Worm (Caenorhabditis elegans) whole organism, L3 larva: ENCODE results near the gene meg-2.

Experiments
- R02D3.7 ChIP-seq: fragments of 150-350 bp; optimal IDR thresholded peaks from 2 replicates; lab custom pipeline; 2014; ENCODE audit warnings: missing biosample characterization, missing genetic modification characterization
- ZK546.5 ChIP-seq: sonication (generic microtip); optimal IDR thresholded peaks from 2 replicates; lab custom pipeline; 2017; ENCODE audit warnings: missing biosample characterization, missing genetic modification characterization
- elt-3 ChIP-seq, 3 experiments: fragments of 150-350 bp in 1 of 3; sonication (generic microtip) in 2 of 3; optimal IDR thresholded peaks; 2 replicates in 2 of 3; 4 replicates in 1 of 3; lab custom pipeline; 2014 to 2017; ENCODE audit warnings: missing biosample characterization in 3 of 3, missing genetic modification characterization in 3 of 3
- nfya-1 ChIP-seq: sonication (generic microtip); optimal IDR thresholded peaks from 2 replicates; lab custom pipeline; 2017; ENCODE audit warnings: missing genetic modification characterization, mild to moderate bottlenecking, missing compliant biosample characterization, antibody characterized with exemption, moderate library complexity; ENCODE audit not compliant: insufficient read depth
- nhr-237 ChIP-seq: fragments of 150-350 bp; optimal IDR thresholded peaks from 2 replicates; lab custom pipeline; 2014; ENCODE audit warnings: missing biosample characterization, missing genetic modification characterization
- nhr-25 ChIP-seq: sonication (generic microtip); optimal IDR thresholded peaks from 2 replicates; lab custom pipeline; 2017; ENCODE audit warnings: missing biosample characterization, missing genetic modification characterization
- pha-4 ChIP-seq: fragments of 150-350 bp; optimal IDR thresholded peaks from 2 replicates; lab custom pipeline; 2014; ENCODE audit warnings: missing biosample characterization, missing genetic modification reagents, missing genetic modification characterization
- sea-2 ChIP-seq: fragments of 150-350 bp; sonication (generic microtip); optimal IDR thresholded peaks from 4 replicates; lab custom pipeline; 2014; ENCODE audit warnings: missing biosample characterization, missing genetic modification reagents, missing genetic modification characterization
- snpc-4 ChIP-seq: fragments of 150-350 bp; optimal IDR thresholded peaks from 2 replicates; lab custom pipeline; 2014; ENCODE audit warnings: missing biosample characterization, missing genetic modification characterization
- zag-1 ChIP-seq: fragments of 150-350 bp; optimal IDR thresholded peaks from 2 replicates; lab custom pipeline; 2014; ENCODE audit warnings: missing biosample characterization, missing genetic modification characterization

DNA sequence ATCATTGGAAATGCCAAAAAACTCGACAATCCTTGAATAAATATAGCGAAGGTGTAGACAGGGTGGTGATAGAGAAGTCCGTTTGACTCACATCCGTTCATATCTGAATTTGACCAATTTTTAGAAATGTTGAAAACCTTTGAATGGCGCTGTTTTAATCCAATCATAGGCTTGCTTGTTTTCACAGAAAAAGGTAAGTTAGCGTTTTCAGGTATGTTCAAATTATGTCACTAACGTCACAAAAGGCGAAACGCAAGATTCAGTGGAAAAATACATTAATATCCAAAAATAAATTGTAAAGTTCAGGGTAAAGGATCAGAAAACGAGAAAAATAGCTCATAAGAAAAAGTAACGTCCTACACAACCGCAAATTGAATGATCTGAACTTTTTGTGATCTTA lies 25.9 kb downstream of the meg-2 start, which contains the start of gene sra-38:
- TF ChIP-seq nhr-237 (tag; lab: Kevin White, UChicago): no peak
- no peak for TF ChIP-seq elt-3 (tag; optimal IDR thresholded peaks at IDR 0.05; lab: Kevin White, UChicago)
- TF ChIP-seq nhr-25: no peak
- no peak for TF ChIP-seq sea-2
- no peak for TF ChIP-seq R02D3.7 (tag; lab: Kevin White, UChicago)
- no peak for TF ChIP-seq ZK546.5 (tag; lab: Kevin White, UChicago)
- TF ChIP-seq zag-1 (tag; lab: Kevin White, UChicago): no peak
- no peak for TF ChIP-seq snpc-4 (tag; lab: Kevin White, UChicago)
- no peak for TF ChIP-seq nfya-1
- TF ChIP-seq pha-4 (tag; lab: Kevin White, UChicago): no peak
